Worm (Caenorhabditis elegans) whole organism, mixed stage, embryonic: ENCODE data around the gene mdt-27.

Experiments used
- elt-3 ChIP-seq: fragments of 150-350 bp; optimal IDR thresholded peaks from 2 replicates; lab custom pipeline; 2014; ENCODE audit warnings: missing biosample characterization, missing genetic modification characterization
- lin-13 ChIP-seq: fragments of 150-350 bp; optimal IDR thresholded peaks from 2 replicates; lab custom pipeline; 2014; ENCODE audit warnings: missing biosample characterization, missing genetic modification characterization
- lsy-2 ChIP-seq: fragments of 150-350 bp; optimal IDR thresholded peaks from 2 replicates; lab custom pipeline; 2014; ENCODE audit warnings: missing biosample characterization, missing genetic modification characterization
- mls-2 ChIP-seq: sonication (generic microtip); optimal IDR thresholded peaks from 2 replicates; lab custom pipeline; 2016; ENCODE audit warnings: mild to moderate bottlenecking, missing genetic modification characterization, moderate library complexity, missing compliant biosample characterization
- nhr-28 ChIP-seq: fragments of 150-350 bp; optimal IDR thresholded peaks from 2 replicates; lab custom pipeline; 2014; ENCODE audit warnings: missing biosample characterization, missing genetic modification characterization
- nhr-76 ChIP-seq: sonication (generic microtip); optimal IDR thresholded peaks from 2 replicates; lab custom pipeline; 2017; ENCODE audit warnings: missing biosample characterization, missing genetic modification characterization
- unc-62 ChIP-seq: fragments of 150-350 bp; optimal IDR thresholded peaks from 2 replicates; lab custom pipeline; 2014; ENCODE audit warnings: missing biosample characterization, missing genetic modification reagents, missing genetic modification characterization
- ztf-11 ChIP-seq: fragments of 150-350 bp; optimal IDR thresholded peaks from 2 replicates; lab custom pipeline; 2014; ENCODE audit warnings: missing biosample characterization, missing genetic modification characterization

ce11 chrV:9247416-9247815, 34.0 kb upstream of the mdt-27 start:
- TF ChIP-seq nhr-28 (tag; lab: Kevin White, UChicago) (no peak), mls-2 (tag; lab: Kevin White, UChicago) (no peak), lin-13 (tag; lab: Kevin White, UChicago) (no peak), lsy-2 (tag; lab: Kevin White, UChicago) (no peak), unc-62 (GFP tag; lab: Kevin White, UChicago) (peak; percentile 44), elt-3 (tag; lab: Kevin White, UChicago) (no peak), ztf-11 (tag; lab: Kevin White, UChicago) (no peak), nhr-76 (no peak)
